Fruit fly (Drosophila melanogaster): ENCODE results near the gene wake.

- TF ChIP-seq kay (GFP tag; ENCODE audit: borderline replicate concordance) (no peak), ovo (GFP tag; optimal IDR thresholded peaks at IDR 0.05) (no peak), pad (GFP tag; optimal IDR thresholded peaks at IDR 0.05) (no peak), toe (GFP tag; optimal IDR thresholded peaks at IDR 0.05) (no peak), cic (GFP tag; optimal IDR thresholded peaks at IDR 0.05) (no peak), CG14711 (tag; optimal IDR thresholded peaks at IDR 0.05) (no peak), CG33017 (tag; optimal IDR thresholded peaks at IDR 0.05) (no peak), Crg-1 (GFP tag; optimal IDR thresholded peaks at IDR 0.05) (no peak)
Measured at dm6 chr3R:22590668-22591275, 48.8 kb upstream of the wake start.
